Worm (Caenorhabditis elegans): ENCODE measurements around the gene mec-7.

ce11 chrX:7736171-7736570 is 40.3 kb downstream of the mec-7 start, which contains the start of gene set-12:
- no peak for TF ChIP-seq B0310.2 (tag; optimal IDR thresholded peaks at IDR 0.05)
- no peak for TF ChIP-seq ceh-36 (tag; optimal IDR thresholded peaks at IDR 0.05)
- TF ChIP-seq tbx-37 (GFP tag; conservative IDR thresholded peaks at IDR 0.05): no peak
- no peak for TF ChIP-seq ama-1 (optimal IDR thresholded peaks at IDR 0.05)
- TF ChIP-seq hmg-4 (GFP tag; optimal IDR thresholded peaks at IDR 0.05): no peak
- no peak for TF ChIP-seq tbx-11 (GFP tag; IDR thresholded peaks at IDR 0.05)
- TF ChIP-seq flt-1 (GFP tag; IDR thresholded peaks at IDR 0.05): no peak
- no peak for TF ChIP-seq hnd-1 (tag; optimal IDR thresholded peaks at IDR 0.05)
- no peak for TF ChIP-seq tra-4 (tag; optimal IDR thresholded peaks at IDR 0.05)
- no peak for TF ChIP-seq F13C5.2 (tag; optimal IDR thresholded peaks at IDR 0.05)
- TF ChIP-seq hmbx-1 (tag; optimal IDR thresholded peaks at IDR 0.05): no peak
- no peak for TF ChIP-seq sea-1 (GFP tag; conservative IDR thresholded peaks at IDR 0.05)
- TF ChIP-seq ceh-13 (GFP tag; optimal IDR thresholded peaks at IDR 0.05): no peak
- no peak for TF ChIP-seq aly-1 (tag; optimal IDR thresholded peaks at IDR 0.05)
